Worm (Caenorhabditis elegans): ENCODE results near the gene C18E9.9.

C18E9.9 gene

ce11 chrII:8945167-8945566, 44.2 kb downstream of the C18E9.9 start:
- TF ChIP-seq ces-1 (GFP tag; optimal IDR thresholded peaks at IDR 0.05) (peak; percentile 72), ham-2 (GFP tag; optimal IDR thresholded peaks at IDR 0.05) (no peak)

ce11 chrII:8940362-8940940, 48.9 kb downstream of the C18E9.9 start, which contains the start of the genes set-17 and T21B10.4:
set-17 (minus strand) TSS chrII:8940488.
T21B10.4 (plus strand) TSS chrII:8940894.
- TF ChIP-seq nhr-76 (tag; optimal IDR thresholded peaks at IDR 0.05) (no peak), nhr-2 (tag; optimal IDR thresholded peaks at IDR 0.05) (no peak), nhr-12 (tag; optimal IDR thresholded peaks at IDR 0.05) (no peak), elt-1 (tag; optimal IDR thresholded peaks at IDR 0.05; ENCODE audit: borderline replicate concordance, insufficient read depth) (peak; percentile 72), ceh-39 (tag; optimal IDR thresholded peaks at IDR 0.05) (no peak), elt-3 (tag; optimal IDR thresholded peaks at IDR 0.05) (no peak), hlh-1 (tag; optimal IDR thresholded peaks at IDR 0.05) (no peak), ces-1 (GFP tag; optimal IDR thresholded peaks at IDR 0.05) (no peak), pha-4 (tag; optimal IDR thresholded peaks at IDR 0.05) (peak; percentile 17), lsy-2 (tag; optimal IDR thresholded peaks at IDR 0.05) (peak; percentile 29)

ce11 chrII:8938907-8939622, 50.3 kb downstream of the C18E9.9 start:
- no peak for TF ChIP-seq ceh-39 (tag; optimal IDR thresholded peaks at IDR 0.05)
- TF ChIP-seq lin-32 (GFP tag; optimal IDR thresholded peaks at IDR 0.05) = no peak
- TF ChIP-seq mab-5 (tag; optimal IDR thresholded peaks at IDR 0.05) = no peak
- no peak for TF ChIP-seq pha-4 (tag; optimal IDR thresholded peaks at IDR 0.05)
- no peak for TF ChIP-seq sptf-1 (tag; optimal IDR thresholded peaks at IDR 0.05)
- no peak for TF ChIP-seq mep-1 (tag; optimal IDR thresholded peaks at IDR 0.05)
- TF ChIP-seq blmp-1 (tag; optimal IDR thresholded peaks at IDR 0.05) = no peak
- TF ChIP-seq nhr-76 (tag; optimal IDR thresholded peaks at IDR 0.05) = no peak
- no peak for TF ChIP-seq bed-3 (GFP tag; optimal IDR thresholded peaks at IDR 0.05)
- no peak for TF ChIP-seq ceh-43 (GFP tag; optimal IDR thresholded peaks at IDR 0.05)
- no peak for TF ChIP-seq flh-1 (GFP tag; optimal IDR thresholded peaks at IDR 0.05)
- no peak for TF ChIP-seq zip-8 (tag; optimal IDR thresholded peaks at IDR 0.05)
- TF ChIP-seq unc-62 (GFP tag; optimal IDR thresholded peaks at IDR 0.05) = no peak
- no peak for TF ChIP-seq elt-3 (tag; optimal IDR thresholded peaks at IDR 0.05)
- TF ChIP-seq unc-120 (tag; optimal IDR thresholded peaks at IDR 0.05; ENCODE audit: poor library complexity, severe bottlenecking) = no peak
- TF ChIP-seq ces-1 (GFP tag; optimal IDR thresholded peaks at IDR 0.05) = no peak
- TF ChIP-seq nhr-28 (tag; optimal IDR thresholded peaks at IDR 0.05) = no peak
- no peak for TF ChIP-seq ham-2 (GFP tag; optimal IDR thresholded peaks at IDR 0.05)
